Fruit fly (Drosophila melanogaster): ENCODE data around the gene Vps60.

The Vps60 gene

dm6 chr3L:17651717-17652651 lies 30.6 kb upstream of the Vps60 start (continued):
- TF ChIP-seq tna (GFP tag; IDR thresholded peaks at IDR 0.05; ENCODE audit: partially characterized antibody) (no peak), sisA (GFP tag; IDR thresholded peaks at IDR 0.05) (no peak), C15 (GFP tag; IDR thresholded peaks at IDR 0.05) (no peak), da (GFP tag; optimal IDR thresholded peaks at IDR 0.05) (no peak), CG11398 (GFP tag; optimal IDR thresholded peaks at IDR 0.05) (no peak), fru (optimal IDR thresholded peaks at IDR 0.05) (no peak), CG4820 (GFP tag; optimal IDR thresholded peaks at IDR 0.05) (no peak), tap (tag; optimal IDR thresholded peaks at IDR 0.05) (no peak), CG7745 (tag; optimal IDR thresholded peaks at IDR 0.05) (no peak), Ets97D (GFP tag; optimal IDR thresholded peaks at IDR 0.05) (no peak), eve (GFP tag; optimal IDR thresholded peaks at IDR 0.05) (peak in 1 of 2 experiments; percentile 30), CG17568 (GFP tag; optimal IDR thresholded peaks at IDR 0.05) (peak; percentile 2), btn (GFP tag; optimal IDR thresholded peaks at IDR 0.05) (no peak), CG14014 (GFP tag; IDR thresholded peaks at IDR 0.05) (no peak), HLH54F (GFP tag; optimal IDR thresholded peaks at IDR 0.05) (no peak), gfzf (GFP tag; optimal IDR thresholded peaks at IDR 0.05) (no peak), pros (GFP tag; optimal IDR thresholded peaks at IDR 0.05) (no peak), shn (GFP tag; optimal IDR thresholded peaks at IDR 0.05) (no peak), Dfd (GFP tag; optimal IDR thresholded peaks at IDR 0.05) (no peak), tll (GFP tag; optimal IDR thresholded peaks at IDR 0.05) (no peak), CG18764 (GFP tag; optimal IDR thresholded peaks at IDR 0.05) (no peak), CG12219 (GFP tag; optimal IDR thresholded peaks at IDR 0.05) (no peak), E2f2 (GFP tag; IDR thresholded peaks at IDR 0.05) (peak; percentile 22; the same call in 1 of the 2 replicates), CG6813 (GFP tag; optimal IDR thresholded peaks at IDR 0.05) (no peak), CG4424 (GFP tag; optimal IDR thresholded peaks at IDR 0.05) (no peak), Bgb (GFP tag; IDR thresholded peaks at IDR 0.05; ENCODE audit: partially characterized antibody) (no peak), Myb (GFP tag; optimal IDR thresholded peaks at IDR 0.05) (no peak), CG10274 (GFP tag; optimal IDR thresholded peaks at IDR 0.05) (no peak), CG14710 (tag; optimal IDR thresholded peaks at IDR 0.05) (no peak), dmrt11E (tag; optimal IDR thresholded peaks at IDR 0.05) (no peak), pita (GFP tag; optimal IDR thresholded peaks at IDR 0.05) (no peak), CG17385 (GFP tag; optimal IDR thresholded peaks at IDR 0.05) (no peak), CG15011 (GFP tag; optimal IDR thresholded peaks at IDR 0.05) (no peak), Mrtf (GFP tag; IDR thresholded peaks at IDR 0.05) (no peak), onecut (GFP tag; IDR thresholded peaks at IDR 0.05) (no peak), PHDP (tag; optimal IDR thresholded peaks at IDR 0.05) (peak; percentile 33), CG30431 (GFP tag; optimal IDR thresholded peaks at IDR 0.05) (no peak), Dll (GFP tag; IDR thresholded peaks at IDR 0.05; ENCODE audit: partially characterized antibody) (no peak), Abd-B (GFP tag; optimal IDR thresholded peaks at IDR 0.05) (no peak), peb (GFP tag; IDR thresholded peaks at IDR 0.05) (no peak), CG3163 (GFP tag; optimal IDR thresholded peaks at IDR 0.05) (no peak), br (optimal IDR thresholded peaks at IDR 0.05) (no peak), Gsc (GFP tag; IDR thresholded peaks at IDR 0.05) (no peak), CG32772 (GFP tag; IDR thresholded peaks at IDR 0.05) (no peak; the same call in 1 of the 2 replicates), Fer1 (GFP tag; optimal IDR thresholded peaks at IDR 0.05) (peak; percentile 27), CG4854 (GFP tag; optimal IDR thresholded peaks at IDR 0.05) (no peak), ATbp (GFP tag; optimal IDR thresholded peaks at IDR 0.05) (peak; percentile 22), Hr3 (GFP tag; optimal IDR thresholded peaks at IDR 0.05) (no peak), CG1024 (GFP tag; IDR thresholded peaks at IDR 0.05) (no peak), GATAe (GFP tag; conservative IDR thresholded peaks at IDR 0.05) (no peak)

Data from whole organism, embryonic.